Fruit fly (Drosophila melanogaster) whole organism, embryonic: ENCODE data around the gene flw.

Experiments used
- B-H2 ChIP-seq: fragments of 200-800 bp; sonication (Bioruptor generic); optimal IDR thresholded peaks from 2 replicates; lab custom pipeline; 2018; ENCODE audit warnings: missing biosample characterization, mild to moderate bottlenecking, missing genetic modification characterization
- CG10321 ChIP-seq: fragments of 200-800 bp; sonication (Bioruptor generic); IDR thresholded peaks from 2 replicates; pipeline ENCODE4 v1.3.6; 2022; ENCODE audit warnings: missing biosample characterization, missing genetic modification characterization
- CG12104 ChIP-seq: fragments of 200-800 bp; sonication (Bioruptor generic); optimal IDR thresholded peaks from 3 replicates; lab custom pipeline; 2016; ENCODE audit warnings: missing biosample characterization, missing genetic modification characterization
- CG17361 ChIP-seq: fragments of 200-800 bp; sonication (Bioruptor generic); IDR thresholded peaks from 3 replicates; pipeline ENCODE4 v1.3.6; 2022; ENCODE audit warnings: missing biosample characterization, missing genetic modification characterization
- CG17912 ChIP-seq: fragments of 200-800 bp; sonication (Bioruptor generic); optimal IDR thresholded peaks from 2 replicates; lab custom pipeline; 2018; ENCODE audit warnings: missing biosample characterization, mild to moderate bottlenecking, missing genetic modification characterization
- CG18476 ChIP-seq: fragments of 200-800 bp; sonication (Bioruptor generic); optimal IDR thresholded peaks from 2 replicates; lab custom pipeline; 2016; ENCODE audit warnings: missing biosample characterization, mild to moderate bottlenecking, missing genetic modification characterization
- CG2120 ChIP-seq: fragments of 200-800 bp; sonication (Bioruptor generic); optimal IDR thresholded peaks from 3 replicates; lab custom pipeline; 2016; ENCODE audit warnings: missing biosample characterization, missing genetic modification characterization
- CG2199 ChIP-seq: fragments of 200-800 bp; sonication (Bioruptor generic); IDR thresholded peaks from 3 replicates; pipeline ENCODE4 v1.3.6; 2022; ENCODE audit warnings: missing biosample characterization, missing genetic modification characterization
- CG3163 ChIP-seq: fragments of 200-800 bp; sonication (Bioruptor generic); optimal IDR thresholded peaks from 3 replicates; lab custom pipeline; 2016; ENCODE audit warnings: missing biosample characterization, missing genetic modification characterization
- CG32767 ChIP-seq: fragments of 200-800 bp; sonication (Bioruptor generic); IDR thresholded peaks from 2 replicates; pipeline ENCODE4 v1.3.6; 2022; ENCODE audit warnings: missing biosample characterization, missing genetic modification characterization
- CG34376 ChIP-seq: fragments of 200-800 bp; sonication (Bioruptor generic); optimal IDR thresholded peaks from 2 replicates; lab custom pipeline; 2018; ENCODE audit warnings: missing biosample characterization, mild to moderate bottlenecking, missing genetic modification characterization
- CG3726 ChIP-seq: fragments of 200-800 bp; sonication (Bioruptor generic); IDR thresholded peaks from 3 replicates; pipeline ENCODE4, ENCODE4 v1.3.6; 2022; ENCODE audit warnings: missing biosample characterization, missing genetic modification characterization
- CG3847 ChIP-seq: fragments of 200-800 bp; sonication (Bioruptor generic); IDR thresholded peaks from 2 replicates; pipeline ENCODE4 v1.3.6; 2022; ENCODE audit warnings: missing biosample characterization, missing genetic modification characterization
- CG4328 ChIP-seq: fragments of 200-800 bp; sonication (Bioruptor generic); optimal IDR thresholded peaks from 3 replicates; lab custom pipeline; 2017; ENCODE audit warnings: missing biosample characterization, missing genetic modification reagents, missing genetic modification characterization
- CG4424 ChIP-seq: fragments of 200-800 bp; sonication (Bioruptor generic); optimal IDR thresholded peaks from 3 replicates; lab custom pipeline; 2016; ENCODE audit warnings: missing biosample characterization, missing genetic modification characterization
- CG5953 ChIP-seq: fragments of 200-800 bp; sonication (Bioruptor generic); IDR thresholded peaks from 2 replicates; pipeline ENCODE4 v1.3.6; 2022; ENCODE audit warnings: missing biosample characterization, missing genetic modification characterization
- CG7963 ChIP-seq: fragments of 200-800 bp; sonication (Bioruptor generic); IDR thresholded peaks from 3 replicates; pipeline ENCODE4 v1.3.6; 2022; ENCODE audit warnings: missing biosample characterization, missing genetic modification characterization; ENCODE audit not compliant: partially characterized antibody
- CG7987 ChIP-seq: fragments of 200-800 bp; sonication (Bioruptor generic); optimal IDR thresholded peaks from 2 replicates; lab custom pipeline; 2018; ENCODE audit warnings: missing biosample characterization, mild to moderate bottlenecking, missing genetic modification characterization, moderate library complexity
- CG8765 ChIP-seq: fragments of 200-800 bp; sonication (Bioruptor generic); IDR thresholded peaks from 2 replicates; pipeline ENCODE4 v1.3.6; 2022; ENCODE audit warnings: missing biosample characterization, missing genetic modification characterization
- Dad ChIP-seq: fragments of 200-800 bp; sonication (Bioruptor generic); optimal IDR thresholded peaks from 3 replicates; lab custom pipeline; 2016; ENCODE audit warnings: missing biosample characterization, missing genetic modification characterization
- Dfd ChIP-seq, 2 experiments: fragments of >200 bp; optimal IDR thresholded peaks; 2 replicates each; lab custom pipeline; 2017; ENCODE audit warnings: missing biosample characterization in 2 of 2, missing genetic modification characterization in 2 of 2
- HLHmδ ChIP-seq: fragments of 200-800 bp; sonication (Bioruptor generic); optimal IDR thresholded peaks from 2 replicates; lab custom pipeline; 2018; ENCODE audit warnings: missing biosample characterization, mild to moderate bottlenecking, missing genetic modification characterization, moderate library complexity
- Hsf ChIP-seq: fragments of 200-800 bp; sonication (Bioruptor generic); optimal IDR thresholded peaks from 3 replicates; lab custom pipeline; 2016; ENCODE audit warnings: missing biosample characterization, missing genetic modification characterization
- Oli ChIP-seq: fragments of 200-800 bp; sonication (Bioruptor generic); optimal IDR thresholded peaks from 2 replicates; lab custom pipeline; 2018; ENCODE audit warnings: missing biosample characterization, mild to moderate bottlenecking, missing genetic modification characterization, moderate library complexity
- Sox102F ChIP-seq: fragments of 200-800 bp; sonication (Bioruptor generic); optimal IDR thresholded peaks from 2 replicates; lab custom pipeline; 2018; ENCODE audit warnings: missing biosample characterization, mild to moderate bottlenecking, missing genetic modification characterization, moderate library complexity
- ara ChIP-seq: fragments of 200-800 bp; sonication (Bioruptor generic); IDR thresholded peaks from 2 replicates; pipeline ENCODE4 v1.3.6; 2022; ENCODE audit warnings: missing biosample characterization, missing genetic modification characterization
- cg ChIP-seq: fragments of 200-800 bp; sonication (Bioruptor generic); optimal IDR thresholded peaks from 3 replicates; lab custom pipeline; 2019; ENCODE audit warnings: missing biosample characterization, mild to moderate bottlenecking, missing genetic modification characterization, moderate library complexity
- dan ChIP-seq: fragments of 200-800 bp; sonication (Bioruptor generic); IDR thresholded peaks from 2 replicates; pipeline ENCODE4 v1.3.6; 2022; ENCODE audit warnings: missing biosample characterization, missing genetic modification characterization
- ems ChIP-seq: fragments of 200-800 bp; sonication (Bioruptor generic); optimal IDR thresholded peaks from 3 replicates; lab custom pipeline; 2016; ENCODE audit warnings: missing biosample characterization, missing genetic modification characterization
- gce ChIP-seq: fragments of 200-800 bp; sonication (Bioruptor generic); IDR thresholded peaks from 3 replicates; pipeline ENCODE4 v1.3.6; 2022; ENCODE audit warnings: missing biosample characterization, missing genetic modification characterization
- gfzf ChIP-seq: fragments of 200-800 bp; sonication (Bioruptor generic); optimal IDR thresholded peaks from 2 replicates; lab custom pipeline; 2016; ENCODE audit warnings: missing biosample characterization, mild to moderate bottlenecking, missing genetic modification characterization, moderate library complexity
- ind ChIP-seq: fragments of 200-800 bp; sonication (Bioruptor generic); optimal IDR thresholded peaks from 3 replicates; lab custom pipeline; 2016; ENCODE audit warnings: missing biosample characterization, missing genetic modification characterization
- kay ChIP-seq: fragments of 200-800 bp; sonication (Bioruptor generic); optimal IDR thresholded peaks from 2 replicates; lab custom pipeline; 2016; ENCODE audit warnings: missing biosample characterization, missing genetic modification characterization
- ken ChIP-seq: fragments of 200-800 bp; sonication (Bioruptor generic); IDR thresholded peaks from 3 replicates; pipeline ENCODE4 v1.3.6; 2022; ENCODE audit warnings: missing biosample characterization, missing genetic modification characterization
- luna ChIP-seq: fragments of 200-800 bp; sonication (Bioruptor generic); optimal IDR thresholded peaks from 2 replicates; lab custom pipeline; 2016; ENCODE audit warnings: missing biosample characterization, missing genetic modification characterization
- maf-S ChIP-seq: fragments of 200-800 bp; sonication (Bioruptor generic); optimal IDR thresholded peaks from 2 replicates; lab custom pipeline; 2016; ENCODE audit warnings: missing biosample characterization, missing genetic modification characterization
- mld ChIP-seq: fragments of 200-800 bp; sonication (Bioruptor generic); IDR thresholded peaks from 3 replicates; pipeline ENCODE4 v1.3.6; 2022; ENCODE audit warnings: missing biosample characterization, missing genetic modification characterization; ENCODE audit not compliant: partially characterized antibody
- nom ChIP-seq: fragments of 200-800 bp; sonication (Bioruptor generic); optimal IDR thresholded peaks from 2 replicates; lab custom pipeline; 2017; ENCODE audit warnings: missing biosample characterization, missing genetic modification characterization, mild to moderate bottlenecking, moderate library complexity, missing genetic modification reagents
- oc ChIP-seq: fragments of 200-800 bp; sonication (Bioruptor generic); optimal IDR thresholded peaks from 2 replicates; lab custom pipeline; 2018; ENCODE audit warnings: missing biosample characterization, mild to moderate bottlenecking, missing genetic modification characterization, moderate library complexity
- onecut ChIP-seq: fragments of 200-800 bp; sonication (Bioruptor generic); IDR thresholded peaks from 2 replicates; pipeline ENCODE4 v1.3.6; 2022; ENCODE audit warnings: missing biosample characterization, missing genetic modification characterization
- org-1 ChIP-seq: fragments of 200-800 bp; sonication (Bioruptor generic); optimal IDR thresholded peaks from 2 replicates; lab custom pipeline; 2017; ENCODE audit warnings: missing biosample characterization, missing genetic modification characterization
- otp ChIP-seq: fragments of 200-800 bp; sonication (Bioruptor generic); IDR thresholded peaks from 3 replicates; pipeline ENCODE4, ENCODE4 v1.3.6; 2022; ENCODE audit warnings: missing biosample characterization, missing genetic modification characterization
- prd ChIP-seq, 3 experiments: fragments of >200 bp in 2 of 3; fragments of 200-800 bp in 1 of 3; sonication (Bioruptor generic) in 1 of 3; optimal IDR thresholded peaks in 2 of 3; IDR thresholded peaks in 1 of 3; 2 replicates in 2 of 3; 3 replicates in 1 of 3; pipeline versions ENCODE4 v1.3.6 to Lab custom; 2017 to 2022; ENCODE audit warnings: missing biosample characterization in 1 of 3, missing genetic modification characterization in 1 of 3
- schlank ChIP-seq: fragments of 200-800 bp; sonication (Bioruptor generic); optimal IDR thresholded peaks from 2 replicates; lab custom pipeline; 2018; ENCODE audit warnings: missing biosample characterization, mild to moderate bottlenecking, missing genetic modification characterization
- shn ChIP-seq: fragments of 200-800 bp; sonication (Bioruptor generic); optimal IDR thresholded peaks from 3 replicates; lab custom pipeline; 2016; ENCODE audit warnings: missing biosample characterization, missing genetic modification characterization
- sob ChIP-seq: fragments of 200-800 bp; sonication (Bioruptor generic); IDR thresholded peaks from 2 replicates; pipeline ENCODE4 v1.3.6; 2022; ENCODE audit warnings: missing biosample characterization, missing genetic modification characterization
- stwl ChIP-seq: fragments of 200-800 bp; sonication (Bioruptor generic); optimal IDR thresholded peaks from 3 replicates; lab custom pipeline; 2018; ENCODE audit warnings: missing biosample characterization, mild to moderate bottlenecking, missing genetic modification characterization, moderate library complexity
- tll ChIP-seq, 2 experiments: fragments of 200-800 bp in 1 of 2; fragments of >200 bp in 1 of 2; sonication (Bioruptor generic) in 1 of 2; optimal IDR thresholded peaks; 2 replicates each; lab custom pipeline; 2017 to 2019; ENCODE audit warnings: missing biosample characterization in 2 of 2, missing genetic modification characterization in 2 of 2, mild to moderate bottlenecking in 1 of 2, moderate library complexity in 1 of 2
- toy ChIP-seq: fragments of 200-800 bp; sonication (Bioruptor generic); IDR thresholded peaks from 2 replicates; pipeline ENCODE4 v1.3.6; 2022; ENCODE audit warnings: missing biosample characterization, missing genetic modification characterization
- usp ChIP-seq: fragments of >200 bp; optimal IDR thresholded peaks from 2 replicates; lab custom pipeline; 2017; ENCODE audit warnings: missing biosample characterization, missing genetic modification characterization
- wdn ChIP-seq: fragments of 200-800 bp; sonication (Bioruptor generic); IDR thresholded peaks from 2 replicates; pipeline ENCODE4 v1.3.6; 2022; ENCODE audit warnings: missing biosample characterization, missing genetic modification characterization
- zfh1 ChIP-seq: fragments of 200-800 bp; sonication (Bioruptor generic); IDR thresholded peaks from 3 replicates; pipeline ENCODE4 v1.3.6; 2022; ENCODE audit warnings: missing biosample characterization, missing genetic modification characterization

The flw gene

DNA sequence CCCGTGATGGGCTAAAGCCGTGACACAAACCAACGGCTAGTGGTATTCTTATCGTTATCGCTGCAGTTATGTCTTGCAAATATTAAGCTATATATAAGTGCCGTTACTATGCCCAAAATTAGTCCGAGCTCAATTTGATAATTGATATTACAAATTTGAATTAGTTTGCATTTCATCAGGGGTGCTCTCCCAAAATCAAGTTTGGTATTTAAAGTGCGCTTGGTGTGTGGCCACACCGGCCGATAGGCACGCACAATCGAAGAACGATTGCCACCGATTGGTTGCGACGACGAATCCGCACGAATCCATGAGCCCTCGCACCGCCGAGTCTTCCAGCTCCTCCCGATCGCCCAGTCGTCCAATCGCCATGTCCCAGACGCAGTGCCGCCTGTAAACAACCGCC lies 18.0 kb upstream of the flw start, which contains the start of gene CG17841 (continued):
- TF ChIP-seq toy (no peak), stwl (tag; lab: Kevin White, UChicago) (peak; percentile 74), ems (GFP tag; lab: Kevin White, UChicago) (no peak), Sox102F (no peak), B-H2 (GFP tag; lab: Kevin White, UChicago) (no peak), CG18476 (GFP tag; lab: Kevin White, UChicago) (no peak), prd (optimal IDR thresholded peaks at IDR 0.05; lab: Kevin White, UChicago) (no peak), prd (GFP tag; IDR thresholded peaks at IDR 0.05; lab: Robert Waterston, UW) (no peak), CG7963 (GFP tag; lab: Robert Waterston, UW) (0 out of 3 replicates have a peak, but pooled peaks have one; percentile 38), CG17361 (GFP tag; lab: Robert Waterston, UW) (no peak), Oli (tag; lab: Kevin White, UChicago) (no peak), sob (GFP tag; lab: Robert Waterston, UW) (no peak), gfzf (peak; percentile 86), cg (GFP tag; lab: Kevin White, UChicago) (no peak), wdn (GFP tag; lab: Robert Waterston, UW) (no peak), CG12104 (GFP tag; lab: Kevin White, UChicago) (no peak), oc (tag; lab: Kevin White, UChicago) (no peak), shn (no peak), CG32767 (GFP tag; lab: Robert Waterston, UW) (no peak), tll (GFP tag; optimal IDR thresholded peaks at IDR 0.05; lab: Kevin White, UChicago) (no peak), nom (GFP tag; lab: Kevin White, UChicago) (no peak), CG3847 (GFP tag; lab: Robert Waterston, UW) (no peak), usp (GFP tag; lab: Kevin White, UChicago) (no peak), CG4328 (no peak), ind (GFP tag; lab: Kevin White, UChicago) (no peak), dan (GFP tag; lab: Robert Waterston, UW) (no peak), CG34376 (no peak), CG10321 (GFP tag; lab: Robert Waterston, UW) (no peak), gce (GFP tag; lab: Robert Waterston, UW) (no peak), mld (GFP tag; lab: Robert Waterston, UW) (no peak), CG4424 (GFP tag; lab: Kevin White, UChicago) (no peak), CG2199 (GFP tag; lab: Robert Waterston, UW) (no peak), CG7987 (no peak), otp (no peak), schlank (no peak), zfh1 (GFP tag; lab: Robert Waterston, UW) (no peak), Hsf (GFP tag; lab: Kevin White, UChicago) (no peak), Dfd (GFP tag; optimal IDR thresholded peaks at IDR 0.05; lab: Kevin White, UChicago) (no peak), CG8765 (GFP tag; lab: Robert Waterston, UW) (no peak), org-1 (GFP tag; lab: Kevin White, UChicago) (no peak), CG2120 (no peak), ken (GFP tag; lab: Robert Waterston, UW) (no peak), luna (GFP tag; lab: Kevin White, UChicago) (no peak), Dad (GFP tag; lab: Kevin White, UChicago) (no peak), ara (GFP tag; lab: Robert Waterston, UW) (no peak), HLHmδ (no peak), CG3163 (GFP tag; lab: Kevin White, UChicago) (no peak), onecut (GFP tag; lab: Robert Waterston, UW) (no peak), CG3726 (GFP tag; lab: Robert Waterston, UW) (no peak), maf-S (no peak), CG17912 (GFP tag; lab: Kevin White, UChicago) (no peak), kay (GFP tag; lab: Kevin White, UChicago) (no peak), CG5953 (GFP tag; lab: Robert Waterston, UW) (no peak)
